Worm (Caenorhabditis elegans): ENCODE results near the gene R08D7.5.
"Not testable (repeated sequence)": the region's sequence is repeated elsewhere in the genome, so short reads cannot be mapped to it uniquely, and the experiment has no call there.

R08D7.5 gene

DNA sequence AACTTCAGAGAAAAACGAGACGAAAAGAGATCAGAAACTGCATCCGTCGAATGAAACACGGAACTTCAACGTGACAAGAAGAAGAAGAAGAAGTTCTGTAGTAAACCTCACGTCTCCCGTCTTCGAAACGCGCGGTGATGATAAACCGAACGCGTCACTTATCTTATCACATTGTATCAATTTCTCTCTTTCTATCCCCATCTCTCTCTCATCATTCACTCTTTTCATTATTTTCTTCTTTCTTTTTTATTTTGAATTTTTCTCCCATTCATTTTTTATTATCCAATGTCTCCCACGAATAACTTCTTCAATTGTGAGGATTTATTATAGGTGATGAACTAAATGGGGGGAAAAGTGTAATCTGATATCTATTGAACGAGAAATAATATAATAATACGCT, 12.9 kb downstream of the R08D7.5 start:
- TF ChIP-seq ztf-23 (GFP tag; IDR thresholded peaks at IDR 0.05) (no peak), T22C8.4 (GFP tag; IDR thresholded peaks at IDR 0.05) (no peak), cog-1 (tag; optimal IDR thresholded peaks at IDR 0.05) (no peak), flt-1 (GFP tag; IDR thresholded peaks at IDR 0.05) (no peak), klf-2 (GFP tag; conservative IDR thresholded peaks at IDR 0.05) (no peak), ref-1 (GFP tag; conservative IDR thresholded peaks at IDR 0.05) (no peak), ztf-29 (GFP tag; IDR thresholded peaks at IDR 0.05) (no peak), med-1 (GFP tag; optimal IDR thresholded peaks at IDR 0.05; ENCODE audit: insufficient read depth) (no peak), tab-1 (GFP tag; IDR thresholded peaks at IDR 0.05) (no peak)

DNA sequence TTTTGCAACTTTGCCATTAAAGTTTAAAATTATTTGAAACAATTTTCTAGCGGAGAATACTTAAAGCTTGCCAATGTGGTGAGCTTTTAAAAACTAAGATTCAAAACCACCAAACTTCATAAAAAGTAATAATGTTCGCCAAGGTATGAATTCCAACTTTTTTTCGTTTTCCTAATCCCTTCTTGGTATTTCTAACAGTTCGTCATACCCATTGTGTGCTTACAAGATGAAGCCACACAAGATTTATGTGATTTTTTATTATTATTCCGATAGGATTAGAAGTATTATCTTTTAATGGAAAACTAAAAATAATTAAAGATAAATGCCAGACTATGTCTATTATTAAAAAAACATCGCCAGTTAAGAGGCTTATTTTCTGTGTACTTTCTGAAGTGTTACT, 14.1 kb downstream of the R08D7.5 start:
- TF ChIP-seq flt-1 (GFP tag; IDR thresholded peaks at IDR 0.05) (no peak), ref-1 (GFP tag; conservative IDR thresholded peaks at IDR 0.05) (no peak), ztf-29 (GFP tag; IDR thresholded peaks at IDR 0.05) (no peak), ztf-23 (GFP tag; IDR thresholded peaks at IDR 0.05) (no peak), klf-2 (GFP tag; conservative IDR thresholded peaks at IDR 0.05) (no peak), tab-1 (GFP tag; IDR thresholded peaks at IDR 0.05) (no peak), med-1 (GFP tag; optimal IDR thresholded peaks at IDR 0.05; ENCODE audit: insufficient read depth) (no peak), T22C8.4 (GFP tag; IDR thresholded peaks at IDR 0.05) (no peak), cog-1 (tag; optimal IDR thresholded peaks at IDR 0.05) (no peak)

DNA sequence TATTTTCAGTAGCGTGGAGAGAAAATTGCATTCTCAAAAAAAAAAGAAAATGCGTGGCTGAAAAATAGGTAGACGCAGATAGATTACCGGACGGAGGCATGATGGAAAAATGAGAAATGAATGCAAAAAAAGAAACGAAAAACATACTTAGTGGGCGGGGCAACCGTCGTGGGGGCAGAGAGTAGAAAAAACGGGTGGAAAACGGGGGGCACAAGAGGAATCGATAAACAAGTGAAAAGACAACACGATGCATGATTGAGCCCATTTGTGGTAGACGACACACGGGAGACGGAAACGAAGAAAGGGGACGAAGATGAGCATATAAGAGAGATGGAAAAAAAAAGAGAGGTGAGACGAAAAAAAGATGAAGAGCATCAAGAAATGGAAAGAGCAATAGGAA, 14.6 kb downstream of the R08D7.5 start:
- 0 out of 2 replicates have a peak, but pooled peaks have one; percentile 34 for TF ChIP-seq flt-1 (GFP tag; IDR thresholded peaks at IDR 0.05)
- TF ChIP-seq ztf-23 (GFP tag; IDR thresholded peaks at IDR 0.05): no peak

DNA sequence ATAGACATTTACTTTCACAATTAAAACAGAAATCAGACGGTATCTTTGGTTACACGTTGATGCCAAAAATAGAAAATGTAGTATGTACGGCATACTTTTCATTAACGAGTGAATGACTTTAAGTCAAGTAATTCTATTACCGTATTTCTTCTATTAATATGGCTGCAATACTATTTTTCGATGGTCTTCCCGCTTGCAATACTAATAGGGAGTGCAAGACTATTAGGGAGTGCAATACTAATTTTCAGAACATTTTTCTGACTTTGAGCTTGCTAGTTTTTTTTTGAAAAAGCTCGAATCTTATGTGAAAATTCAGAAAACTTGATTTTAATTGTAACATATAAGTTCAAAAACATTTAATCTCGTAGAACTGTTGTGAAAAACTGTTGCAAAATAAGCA, 15.8 kb downstream of the R08D7.5 start, which contains the start of gene R08D7.7:
R08D7.7 (plus strand) TSS at position 301 of the 400 bp plus-strand sequence.
- not testable (repeated sequence) for TF ChIP-seq ref-1 (GFP tag; conservative IDR thresholded peaks at IDR 0.05); cog-1 (tag; optimal IDR thresholded peaks at IDR 0.05); tab-1 (GFP tag; IDR thresholded peaks at IDR 0.05)

DNA sequence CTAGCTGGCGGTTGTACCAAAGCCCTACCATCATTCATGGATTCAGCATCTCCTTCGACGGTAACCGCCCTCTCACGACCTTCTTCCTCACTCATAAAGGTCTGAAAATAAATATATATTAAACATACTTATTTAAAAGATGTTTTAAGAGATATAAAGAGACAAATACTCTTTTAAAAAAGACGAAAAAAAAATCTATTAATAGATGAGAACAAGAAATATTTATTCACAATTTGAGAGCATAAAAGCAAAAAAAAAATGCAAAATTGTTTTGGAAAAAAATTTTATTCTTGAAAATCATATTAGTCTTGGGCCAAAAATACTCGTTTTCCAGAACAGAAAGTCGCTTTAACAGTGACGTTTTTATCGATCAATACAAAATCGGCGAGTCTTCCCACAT, 22.8 kb downstream of the R08D7.5 start, which contains the start of gene skat-1:
skat-1 (minus strand) TSS at position 101 of the 400 bp plus-strand sequence.
- no peak for TF ChIP-seq flt-1 (GFP tag; IDR thresholded peaks at IDR 0.05)
- no peak for TF ChIP-seq ztf-23 (GFP tag; IDR thresholded peaks at IDR 0.05)
- TF ChIP-seq tab-1 (GFP tag; IDR thresholded peaks at IDR 0.05): no peak
- no peak for TF ChIP-seq T22C8.4 (GFP tag; IDR thresholded peaks at IDR 0.05)
- no peak for TF ChIP-seq cog-1 (tag; optimal IDR thresholded peaks at IDR 0.05)
- TF ChIP-seq ztf-29 (GFP tag; IDR thresholded peaks at IDR 0.05): no peak
- no peak for TF ChIP-seq ref-1 (GFP tag; conservative IDR thresholded peaks at IDR 0.05)
- no peak for TF ChIP-seq klf-2 (GFP tag; conservative IDR thresholded peaks at IDR 0.05)
- no peak for TF ChIP-seq med-1 (GFP tag; optimal IDR thresholded peaks at IDR 0.05; ENCODE audit: insufficient read depth)

DNA sequence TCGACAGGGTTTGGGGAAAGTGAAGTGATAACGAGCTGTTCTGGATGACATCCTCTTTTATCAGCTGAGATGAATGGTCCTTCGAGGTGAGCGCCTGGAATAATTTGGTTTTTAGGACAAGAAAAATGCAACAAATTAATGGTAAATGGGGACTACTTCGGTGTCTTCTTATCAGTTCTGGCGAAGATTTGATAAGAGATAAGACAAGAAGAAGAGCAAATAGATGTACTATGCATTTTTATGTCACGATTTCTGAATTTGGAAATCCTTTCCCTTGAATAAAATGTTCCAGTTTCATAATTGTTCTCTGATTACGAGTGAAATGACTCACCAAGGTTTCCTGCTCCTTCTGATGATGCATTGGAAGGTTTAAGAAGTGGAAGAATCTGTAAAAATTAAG, 23.9 kb downstream of the R08D7.5 start:
- no peak for TF ChIP-seq flt-1 (GFP tag; IDR thresholded peaks at IDR 0.05)
- TF ChIP-seq ztf-23 (GFP tag; IDR thresholded peaks at IDR 0.05): no peak
- no peak for TF ChIP-seq ztf-29 (GFP tag; IDR thresholded peaks at IDR 0.05)
- TF ChIP-seq ref-1 (GFP tag; conservative IDR thresholded peaks at IDR 0.05): no peak
- no peak for TF ChIP-seq med-1 (GFP tag; optimal IDR thresholded peaks at IDR 0.05; ENCODE audit: insufficient read depth)
- no peak for TF ChIP-seq cog-1 (tag; optimal IDR thresholded peaks at IDR 0.05)
- TF ChIP-seq tab-1 (GFP tag; IDR thresholded peaks at IDR 0.05): no peak
- no peak for TF ChIP-seq T22C8.4 (GFP tag; IDR thresholded peaks at IDR 0.05)
- no peak for TF ChIP-seq klf-2 (GFP tag; conservative IDR thresholded peaks at IDR 0.05)

DNA sequence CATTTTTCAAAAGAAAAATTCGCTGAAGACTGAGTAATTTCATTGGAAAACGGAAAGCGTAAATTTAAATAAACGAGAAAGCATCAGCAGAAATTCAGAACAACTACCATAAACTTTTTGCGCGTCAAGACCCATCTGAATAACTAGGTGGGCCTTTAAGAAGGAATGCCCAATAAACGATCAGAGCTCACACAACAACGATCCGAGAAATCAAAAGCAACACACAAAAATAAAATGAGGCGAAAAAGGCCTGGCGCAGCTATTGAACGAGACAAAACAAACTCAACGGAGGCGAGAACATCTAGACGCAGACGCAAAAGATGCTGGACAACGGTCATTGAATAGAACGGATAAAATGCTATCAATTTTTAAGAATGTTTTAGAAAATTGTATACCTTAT, 25.0 kb downstream of the R08D7.5 start:
- TF ChIP-seq tab-1 (GFP tag; IDR thresholded peaks at IDR 0.05) (no peak), ztf-23 (GFP tag; IDR thresholded peaks at IDR 0.05) (no peak), klf-2 (GFP tag; conservative IDR thresholded peaks at IDR 0.05) (no peak)

DNA sequence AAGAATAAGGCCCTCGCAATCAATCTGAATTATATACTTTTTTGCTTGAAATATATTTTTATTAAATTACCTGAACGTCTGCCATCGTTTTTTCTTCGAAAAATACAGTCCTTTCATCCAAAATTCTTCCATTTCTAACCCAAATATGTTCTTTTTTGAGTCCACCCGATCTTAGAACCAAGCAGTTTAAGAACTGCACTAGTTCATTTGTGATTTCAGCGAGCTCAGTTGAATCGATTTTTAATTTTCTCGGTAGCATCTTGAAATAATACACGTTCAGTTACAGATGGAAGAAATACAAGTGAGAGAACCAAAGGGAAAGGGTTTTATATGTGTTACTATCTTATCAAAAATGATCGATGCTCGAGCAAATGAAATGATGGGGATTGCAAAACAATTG, 25.6 kb downstream of the R08D7.5 start, which contains the start of gene F59B2.3:
F59B2.3 (minus strand) TSS at position 259 of the 400 bp plus-strand sequence.
- TF ChIP-seq ztf-29 (GFP tag; IDR thresholded peaks at IDR 0.05) (no peak), cog-1 (tag; optimal IDR thresholded peaks at IDR 0.05) (no peak), T22C8.4 (GFP tag; IDR thresholded peaks at IDR 0.05) (no peak), tab-1 (GFP tag; IDR thresholded peaks at IDR 0.05) (no peak), ref-1 (GFP tag; conservative IDR thresholded peaks at IDR 0.05) (no peak), flt-1 (GFP tag; IDR thresholded peaks at IDR 0.05) (no peak)

DNA sequence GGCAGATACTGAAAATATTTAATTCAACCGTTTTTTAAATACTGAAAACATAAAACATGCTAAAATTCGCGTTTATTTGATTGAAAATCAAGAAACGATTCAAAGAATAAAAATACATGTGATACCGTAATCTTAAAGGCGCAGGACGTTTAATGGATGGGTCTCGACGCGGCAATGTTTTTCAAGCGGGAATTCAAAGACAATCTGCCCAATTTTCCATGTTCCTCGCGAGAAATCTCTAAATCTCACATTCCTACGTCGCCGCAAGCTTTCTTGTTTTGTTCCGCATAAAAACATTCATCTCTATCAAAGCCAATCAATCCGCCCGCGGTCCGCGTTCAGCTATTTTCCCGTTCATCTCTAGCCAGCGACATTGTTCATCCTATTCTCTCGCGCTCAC, 27.6 kb downstream of the R08D7.5 start:
- TF ChIP-seq ztf-23 (GFP tag; IDR thresholded peaks at IDR 0.05): 0 out of 2 replicates have a peak, but pooled peaks have one; percentile 6
- no peak for TF ChIP-seq med-1 (GFP tag; optimal IDR thresholded peaks at IDR 0.05; ENCODE audit: insufficient read depth)
- no peak for TF ChIP-seq tab-1 (GFP tag; IDR thresholded peaks at IDR 0.05)

DNA sequence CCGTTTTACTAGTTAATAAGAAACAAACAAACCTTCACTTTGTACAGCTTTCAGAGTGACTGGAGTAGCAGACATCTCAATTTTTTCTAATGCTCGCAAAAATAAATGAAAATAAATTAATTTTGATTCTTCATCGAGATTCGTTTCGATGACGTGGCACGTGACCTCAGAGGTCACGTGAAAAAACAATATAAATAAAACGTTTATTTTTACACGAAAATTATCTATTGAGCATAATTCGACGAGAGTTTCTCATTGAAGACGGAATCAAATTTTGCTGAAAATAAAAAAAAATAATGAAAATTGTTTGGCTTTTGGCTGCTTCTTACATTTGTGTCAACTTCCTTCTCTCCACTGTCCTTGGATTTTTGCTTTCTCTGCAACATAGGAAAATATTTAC, 28.0 kb downstream of the R08D7.5 start, which contains the start of gene rpn-6.2:
rpn-6.2 (minus strand) TSS at position 101 of the 400 bp plus-strand sequence.
- no peak for TF ChIP-seq tab-1 (GFP tag; IDR thresholded peaks at IDR 0.05)
- no peak for TF ChIP-seq ztf-23 (GFP tag; IDR thresholded peaks at IDR 0.05)
- no peak for TF ChIP-seq cog-1 (tag; optimal IDR thresholded peaks at IDR 0.05)
- no peak for TF ChIP-seq flt-1 (GFP tag; IDR thresholded peaks at IDR 0.05)
- no peak for TF ChIP-seq ztf-29 (GFP tag; IDR thresholded peaks at IDR 0.05)
- no peak for TF ChIP-seq ref-1 (GFP tag; conservative IDR thresholded peaks at IDR 0.05)
- TF ChIP-seq T22C8.4 (GFP tag; IDR thresholded peaks at IDR 0.05): no peak
- TF ChIP-seq klf-2 (GFP tag; conservative IDR thresholded peaks at IDR 0.05): no peak
- no peak for TF ChIP-seq med-1 (GFP tag; optimal IDR thresholded peaks at IDR 0.05; ENCODE audit: insufficient read depth)

DNA sequence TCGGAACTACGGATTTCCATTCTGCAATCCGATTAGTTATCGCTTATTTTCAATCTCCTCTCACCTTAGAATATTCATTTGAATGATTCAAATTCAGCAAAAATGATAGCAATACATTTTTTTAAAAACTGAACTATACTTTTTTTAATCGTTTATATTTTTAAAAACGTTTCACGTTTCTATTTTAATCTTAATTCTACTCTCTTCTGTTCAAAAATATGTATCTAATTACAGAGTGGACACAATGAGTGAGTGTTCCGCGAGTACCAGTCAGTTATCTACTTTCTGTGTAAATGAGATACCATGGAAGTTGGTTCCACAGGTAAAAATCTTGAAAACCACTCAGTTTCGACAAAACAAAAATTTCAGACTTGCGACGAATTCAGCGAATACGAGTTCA, 28.6 kb downstream of the R08D7.5 start, which contains the start of the genes F59B2.15 and zif-1:
F59B2.15 (minus strand) TSS at position 101 of the 400 bp plus-strand sequence.
zif-1 (plus strand) TSS at position 235 of the 400 bp plus-strand sequence.
- TF ChIP-seq ztf-23 (GFP tag; IDR thresholded peaks at IDR 0.05) (no peak), T22C8.4 (GFP tag; IDR thresholded peaks at IDR 0.05) (no peak), flt-1 (GFP tag; IDR thresholded peaks at IDR 0.05) (no peak), med-1 (GFP tag; optimal IDR thresholded peaks at IDR 0.05; ENCODE audit: insufficient read depth) (no peak), tab-1 (GFP tag; IDR thresholded peaks at IDR 0.05) (no peak), ztf-29 (GFP tag; IDR thresholded peaks at IDR 0.05) (no peak), cog-1 (tag; optimal IDR thresholded peaks at IDR 0.05) (no peak), ref-1 (GFP tag; conservative IDR thresholded peaks at IDR 0.05) (no peak), klf-2 (GFP tag; conservative IDR thresholded peaks at IDR 0.05) (no peak)

Data from whole organism, midembryonic.